Fruit fly (Drosophila melanogaster): ENCODE data around the gene GC1.

GC1 gene

DNA sequence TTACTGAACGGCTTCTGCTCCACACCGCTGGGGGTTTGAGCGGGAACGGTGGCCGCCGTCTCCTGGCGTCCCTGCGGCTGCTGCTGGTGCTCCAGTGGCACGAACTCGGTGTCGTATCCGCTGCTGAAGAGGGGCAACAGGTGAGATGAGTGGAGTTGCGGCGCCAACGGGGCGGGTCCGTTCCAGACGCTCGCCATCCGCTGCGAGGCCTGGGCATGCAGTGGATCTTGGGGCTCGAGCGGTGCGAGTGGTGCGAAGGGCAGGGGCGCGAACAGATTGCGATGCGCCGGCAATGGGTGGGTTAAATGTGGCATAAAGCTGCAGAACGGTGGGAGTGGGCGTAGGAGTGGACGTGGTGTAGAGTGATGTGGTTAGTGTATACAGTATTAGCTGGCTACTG is 21.7 kb downstream of the GC1 start (continued):
- no peak for TF ChIP-seq CG14014 (GFP tag; IDR thresholded peaks at IDR 0.05)
- TF ChIP-seq tap (tag; optimal IDR thresholded peaks at IDR 0.05), result no peak
- no peak for TF ChIP-seq bowl (GFP tag; IDR thresholded peaks at IDR 0.05)
- no peak for TF ChIP-seq onecut (GFP tag; IDR thresholded peaks at IDR 0.05)
- no peak for TF ChIP-seq hkb (optimal IDR thresholded peaks at IDR 0.05)
- no peak for TF ChIP-seq hkb (GFP tag; IDR thresholded peaks at IDR 0.05)
- no peak for TF ChIP-seq zfh1 (GFP tag; IDR thresholded peaks at IDR 0.05)
- no peak for TF ChIP-seq klu (GFP tag; IDR thresholded peaks at IDR 0.05)
- TF ChIP-seq Hmr (GFP tag; optimal IDR thresholded peaks at IDR 0.05), result no peak
- TF ChIP-seq sr (GFP tag; IDR thresholded peaks at IDR 0.05), result 0 out of 3 replicates have a peak, but pooled peaks have one; percentile 27
- TF ChIP-seq HLHmδ (GFP tag; optimal IDR thresholded peaks at IDR 0.05), result no peak
- TF ChIP-seq bcd (GFP tag; optimal IDR thresholded peaks at IDR 0.05), result no peak
- TF ChIP-seq Atf6 (GFP tag; IDR thresholded peaks at IDR 0.05), result no peak
- no peak for TF ChIP-seq Vsx1 (GFP tag; optimal IDR thresholded peaks at IDR 0.05)
- TF ChIP-seq Myb (GFP tag; optimal IDR thresholded peaks at IDR 0.05), result no peak
- no peak for TF ChIP-seq aop (GFP tag; IDR thresholded peaks at IDR 0.05)
- no peak for TF ChIP-seq Fer3 (tag; optimal IDR thresholded peaks at IDR 0.05)
- no peak for TF ChIP-seq Poxn (GFP tag; IDR thresholded peaks at IDR 0.05)
- TF ChIP-seq CG15073 (GFP tag; optimal IDR thresholded peaks at IDR 0.05), result no peak
- TF ChIP-seq Bdp1 (GFP tag; optimal IDR thresholded peaks at IDR 0.05), result no peak
- TF ChIP-seq dmrt99B (tag; optimal IDR thresholded peaks at IDR 0.05), result no peak
- no peak for TF ChIP-seq Gug (GFP tag; IDR thresholded peaks at IDR 0.05)
- no peak for TF ChIP-seq CG9876 (GFP tag; optimal IDR thresholded peaks at IDR 0.05)
- TF ChIP-seq Dfd (GFP tag; optimal IDR thresholded peaks at IDR 0.05), result peak in 1 of 2 experiments; percentile 20
- no peak for TF ChIP-seq CG18619 (GFP tag; optimal IDR thresholded peaks at IDR 0.05)
- no peak for TF ChIP-seq kni (GFP tag; optimal IDR thresholded peaks at IDR 0.05)
- 0 out of 3 replicates have a peak, but pooled peaks have one; percentile 33 for TF ChIP-seq CG34422 (GFP tag; IDR thresholded peaks at IDR 0.05)
- peak; percentile 65 for TF ChIP-seq Ets65A (GFP tag)
- TF ChIP-seq Dip2 (GFP tag; IDR thresholded peaks at IDR 0.05), result no peak
- no peak for TF ChIP-seq trem (tag; optimal IDR thresholded peaks at IDR 0.05)
- no peak for TF ChIP-seq zen (tag; optimal IDR thresholded peaks at IDR 0.05)
- no peak for TF ChIP-seq usp (GFP tag; optimal IDR thresholded peaks at IDR 0.05)
- no peak for TF ChIP-seq CG6765 (GFP tag; optimal IDR thresholded peaks at IDR 0.05)
- TF ChIP-seq Ptx1 (GFP tag; IDR thresholded peaks at IDR 0.05), result no peak
- TF ChIP-seq Med (GFP tag), result peak; percentile 77
- TF ChIP-seq CG3163 (GFP tag; optimal IDR thresholded peaks at IDR 0.05), result no peak
- TF ChIP-seq pum (GFP tag; optimal IDR thresholded peaks at IDR 0.05), result no peak
- no peak for TF ChIP-seq gce (GFP tag; IDR thresholded peaks at IDR 0.05)
- TF ChIP-seq ap (GFP tag; IDR thresholded peaks at IDR 0.05), result no peak
- TF ChIP-seq fd64A (GFP tag; optimal IDR thresholded peaks at IDR 0.05), result no peak
- no peak for TF ChIP-seq CG30403 (GFP tag; optimal IDR thresholded peaks at IDR 0.05)
- no peak for TF ChIP-seq CG13894 (tag; optimal IDR thresholded peaks at IDR 0.05)
- no peak for TF ChIP-seq CG14965 (GFP tag; optimal IDR thresholded peaks at IDR 0.05; ENCODE audit: borderline replicate concordance)
- TF ChIP-seq CG3065 (GFP tag; optimal IDR thresholded peaks at IDR 0.05), result no peak
- no peak for TF ChIP-seq CG15696 (tag; optimal IDR thresholded peaks at IDR 0.05)
- TF ChIP-seq HLH3B (GFP tag; IDR thresholded peaks at IDR 0.05), result no peak
- no peak for TF ChIP-seq CG8944 (GFP tag; optimal IDR thresholded peaks at IDR 0.05)
- TF ChIP-seq CG8924 (tag; optimal IDR thresholded peaks at IDR 0.05), result no peak
- peak; percentile 37; the same call in 1 of the 2 replicates for TF ChIP-seq crol (GFP tag; IDR thresholded peaks at IDR 0.05)
- no peak for TF ChIP-seq B-H1 (GFP tag; IDR thresholded peaks at IDR 0.05)
- no peak for TF ChIP-seq CG6654 (GFP tag; optimal IDR thresholded peaks at IDR 0.05)
- TF ChIP-seq Optix (GFP tag; IDR thresholded peaks at IDR 0.05), result no peak
- TF ChIP-seq H15 (GFP tag; IDR thresholded peaks at IDR 0.05), result 0 out of 3 replicates have a peak, but pooled peaks have one; percentile 19
- 0 out of 3 replicates have a peak, but pooled peaks have one; percentile 31 for TF ChIP-seq CG11560 (tag; IDR thresholded peaks at IDR 0.05)
